Worm (Caenorhabditis elegans): ENCODE results near the gene Y39G8B.9.

The Y39G8B.9 gene

ce11 chrII:13962319-13962718 is 18.8 kb upstream of the Y39G8B.9 start, which contains the start of gene rpi-1:
Gene rpi-1, minus strand, starts transcription at chrII:13962419.
- TF ChIP-seq dao-5 (tag; optimal IDR thresholded peaks at IDR 0.05) = no peak
- TF ChIP-seq him-1 (tag; optimal IDR thresholded peaks at IDR 0.05) = no peak
- no peak for TF ChIP-seq W03F9.2 (tag; optimal IDR thresholded peaks at IDR 0.05)

ce11 chrII:13964325-13964724 is 16.8 kb upstream of the Y39G8B.9 start:
- TF ChIP-seq W03F9.2 (tag; optimal IDR thresholded peaks at IDR 0.05) (no peak), him-1 (tag; optimal IDR thresholded peaks at IDR 0.05) (no peak), dao-5 (tag; optimal IDR thresholded peaks at IDR 0.05) (no peak)

- TF ChIP-seq W03F9.2 (tag; optimal IDR thresholded peaks at IDR 0.05) (no peak), dao-5 (tag; optimal IDR thresholded peaks at IDR 0.05) (no peak), him-1 (tag; optimal IDR thresholded peaks at IDR 0.05) (no peak)
Measured at ce11 chrII:13966242-13966641, 14.9 kb upstream of the Y39G8B.9 start, which contains the start of gene W07G1.7. Gene W07G1.7, minus strand, starts transcription at chrII:13966342.

- no peak for TF ChIP-seq W03F9.2 (tag; optimal IDR thresholded peaks at IDR 0.05)
- no peak for TF ChIP-seq him-1 (tag; optimal IDR thresholded peaks at IDR 0.05)
- TF ChIP-seq dao-5 (tag; optimal IDR thresholded peaks at IDR 0.05) = no peak
Measured at ce11 chrII:13968979-13969378, 12.2 kb upstream of the Y39G8B.9 start, which contains the start of gene sre-43. Gene sre-43, minus strand, starts transcription at chrII:13969079.

ce11 chrII:13972199-13972598 is 9.0 kb upstream of the Y39G8B.9 start:
- no peak for TF ChIP-seq dao-5 (tag; optimal IDR thresholded peaks at IDR 0.05)

ce11 chrII:13973514-13973913 is 7.7 kb upstream of the Y39G8B.9 start, which contains the start of gene Y39G8B.1:
Gene Y39G8B.1, minus strand, starts transcription at chrII:13973812.
- TF ChIP-seq W03F9.2 (tag; optimal IDR thresholded peaks at IDR 0.05) = peak; percentile 27
- no peak for TF ChIP-seq him-1 (tag; optimal IDR thresholded peaks at IDR 0.05)

- TF ChIP-seq dao-5 (tag; optimal IDR thresholded peaks at IDR 0.05) (no peak), him-1 (tag; optimal IDR thresholded peaks at IDR 0.05) (no peak)
Measured at ce11 chrII:13974136-13974535, 7.0 kb upstream of the Y39G8B.9 start.

ce11 chrII:13976161-13976560 is 5.0 kb upstream of the Y39G8B.9 start, which contains the start of gene Y39G8B.2:
Gene Y39G8B.2, minus strand, starts transcription at chrII:13976221.
- no peak for TF ChIP-seq dao-5 (tag; optimal IDR thresholded peaks at IDR 0.05)
- TF ChIP-seq him-1 (tag; optimal IDR thresholded peaks at IDR 0.05) = no peak
- no peak for TF ChIP-seq W03F9.2 (tag; optimal IDR thresholded peaks at IDR 0.05)

- TF ChIP-seq him-1 (tag; optimal IDR thresholded peaks at IDR 0.05) (no peak), dao-5 (tag; optimal IDR thresholded peaks at IDR 0.05) (no peak), W03F9.2 (tag; optimal IDR thresholded peaks at IDR 0.05) (no peak)
Measured at ce11 chrII:13977701-13978100, 3.5 kb upstream of the Y39G8B.9 start.

- TF ChIP-seq dao-5 (tag; optimal IDR thresholded peaks at IDR 0.05) (no peak), him-1 (tag; optimal IDR thresholded peaks at IDR 0.05) (no peak), W03F9.2 (tag; optimal IDR thresholded peaks at IDR 0.05) (no peak)
Measured at ce11 chrII:13979833-13980513, 1.2 kb upstream of the Y39G8B.9 start, which contains the start of gene sre-48. Gene sre-48, minus strand, starts transcription at chrII:13979883.

- TF ChIP-seq W03F9.2 (tag; optimal IDR thresholded peaks at IDR 0.05) (no peak), him-1 (tag; optimal IDR thresholded peaks at IDR 0.05) (no peak), dao-5 (tag; optimal IDR thresholded peaks at IDR 0.05) (no peak)
Measured at ce11 chrII:13981819-13982218, 654 bp downstream of the Y39G8B.9 start.

- TF ChIP-seq W03F9.2 (tag; optimal IDR thresholded peaks at IDR 0.05) (no peak), him-1 (tag; optimal IDR thresholded peaks at IDR 0.05) (no peak), dao-5 (tag; optimal IDR thresholded peaks at IDR 0.05) (no peak)
Measured at ce11 chrII:13982247-13982646, 1.1 kb downstream of the Y39G8B.9 start.

- no peak for TF ChIP-seq dao-5 (tag; optimal IDR thresholded peaks at IDR 0.05)
Measured at ce11 chrII:13982923-13983322, 1.8 kb downstream of the Y39G8B.9 start, which contains the start of the genes Y39G8B.13 and Y39G8B.10. Gene Y39G8B.13, minus strand, starts transcription at chrII:13983047. Gene Y39G8B.10, minus strand, starts transcription at chrII:13983115.

- TF ChIP-seq him-1 (tag; optimal IDR thresholded peaks at IDR 0.05) (no peak), W03F9.2 (tag; optimal IDR thresholded peaks at IDR 0.05) (no peak), dao-5 (tag; optimal IDR thresholded peaks at IDR 0.05) (no peak)
Measured at ce11 chrII:13984551-13984950, 3.4 kb downstream of the Y39G8B.9 start, which contains the start of gene sre-47. Gene sre-47, minus strand, starts transcription at chrII:13984651.

ce11 chrII:13991741-13992140 is 10.6 kb downstream of the Y39G8B.9 start, which contains the start of gene Y39G8B.5:
Gene Y39G8B.5, minus strand, starts transcription at chrII:13991841.
- TF ChIP-seq him-1 (tag; optimal IDR thresholded peaks at IDR 0.05) (no peak), W03F9.2 (tag; optimal IDR thresholded peaks at IDR 0.05) (no peak), dao-5 (tag; optimal IDR thresholded peaks at IDR 0.05) (no peak)

Data from whole organism, L4/young adult.